Fruit fly (Drosophila melanogaster): ENCODE measurements around the gene mtgo.
A peak's percentile ranks its signal among the peaks of the same experiment; 100 is the strongest.

The mtgo gene

DNA sequence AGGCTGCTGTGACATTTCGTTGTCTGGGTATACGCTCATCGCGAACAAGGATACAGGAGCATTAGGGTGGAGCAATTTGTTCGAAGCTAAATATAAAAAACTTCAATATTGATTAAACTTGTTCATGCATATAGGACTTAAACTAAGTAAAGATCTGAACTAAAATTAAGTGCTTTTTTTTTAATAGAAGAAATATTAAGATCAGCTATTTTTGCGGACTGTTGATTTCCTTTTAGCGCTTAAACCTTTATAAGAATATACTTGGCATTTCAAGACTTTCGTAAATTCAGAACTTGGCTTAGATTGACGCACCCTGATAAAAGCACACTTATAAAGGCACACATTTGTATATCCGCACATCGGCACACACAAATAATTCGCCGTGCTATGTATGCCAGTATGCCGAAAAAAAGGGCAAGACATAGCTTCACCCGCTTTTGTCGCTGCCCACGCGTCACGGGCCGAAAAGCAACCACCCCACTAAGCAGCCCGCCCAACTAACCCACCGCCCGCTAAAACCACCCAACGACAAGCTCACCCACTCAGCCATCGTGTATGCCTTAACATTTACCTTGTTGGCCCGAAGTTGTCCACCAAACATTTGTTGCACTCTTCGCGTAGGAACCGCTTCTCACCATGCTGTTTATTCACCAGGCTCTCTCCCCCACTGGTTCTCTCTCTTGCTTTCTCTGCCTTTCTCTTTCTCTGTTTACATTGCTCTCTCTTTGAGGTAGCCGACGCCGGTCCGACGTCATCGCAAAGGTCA, 3.0 kb downstream of the mtgo start (continued):
- TF ChIP-seq fkh (GFP tag; optimal IDR thresholded peaks at IDR 0.05): peak; percentile 41
- no peak for TF ChIP-seq Smox (GFP tag; optimal IDR thresholded peaks at IDR 0.05)
- TF ChIP-seq svp (GFP tag): peak; percentile 35
- no peak for TF ChIP-seq CG8319 (GFP tag; optimal IDR thresholded peaks at IDR 0.05)
- no peak for TF ChIP-seq net (GFP tag; optimal IDR thresholded peaks at IDR 0.05)
- TF ChIP-seq Eip75B (GFP tag; optimal IDR thresholded peaks at IDR 0.05): peak; percentile 9
- TF ChIP-seq CG32006 (GFP tag; optimal IDR thresholded peaks at IDR 0.05): peak; percentile 74
- TF ChIP-seq CG3032 (tag; optimal IDR thresholded peaks at IDR 0.05): peak; percentile 18
- TF ChIP-seq dac (GFP tag; optimal IDR thresholded peaks at IDR 0.05): no peak
- peak; percentile 24 for TF ChIP-seq CG31627 (GFP tag; optimal IDR thresholded peaks at IDR 0.05)

DNA sequence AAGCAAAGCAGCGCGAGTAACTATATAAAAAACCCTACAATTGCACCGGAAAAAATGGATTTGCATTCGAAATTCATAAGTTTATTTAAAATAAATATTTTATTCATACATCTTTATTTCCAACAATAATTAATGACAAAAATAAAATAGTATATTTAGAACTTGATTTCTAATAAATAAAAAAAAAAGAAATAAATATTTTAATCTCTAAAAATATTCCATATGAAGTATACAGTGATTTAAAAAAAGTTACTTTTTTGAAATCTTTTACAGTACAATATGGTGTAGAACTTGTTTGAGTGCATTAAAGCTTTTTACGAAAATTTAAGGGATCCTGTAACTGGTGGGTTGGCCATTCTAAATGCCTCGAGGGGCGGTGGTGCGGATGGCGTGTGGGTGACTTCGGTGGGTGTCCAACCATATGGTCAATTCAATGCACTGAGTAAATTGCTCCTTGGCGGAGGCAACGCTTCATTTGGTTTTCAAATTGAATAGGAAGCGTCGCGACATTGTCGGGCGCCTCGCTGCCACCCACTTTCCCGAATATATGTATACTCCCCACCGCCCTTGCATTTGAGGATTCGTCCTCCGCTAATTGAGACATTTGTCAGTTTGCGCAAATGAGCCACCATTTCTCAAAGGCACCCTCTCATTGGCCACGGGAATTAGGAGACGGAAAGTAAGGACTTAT, 3.7 kb downstream of the mtgo start:
- no peak for TF ChIP-seq CG6163 (GFP tag; IDR thresholded peaks at IDR 0.05)
- no peak for TF ChIP-seq Eip75B (GFP tag; optimal IDR thresholded peaks at IDR 0.05)
- no peak for TF ChIP-seq CG8319 (GFP tag; optimal IDR thresholded peaks at IDR 0.05)
- peak; percentile 16 for TF ChIP-seq CG4318 (GFP tag; optimal IDR thresholded peaks at IDR 0.05)
- no peak for TF ChIP-seq Eip78C (GFP tag)
- TF ChIP-seq salr (GFP tag; optimal IDR thresholded peaks at IDR 0.05): no peak
- no peak for TF ChIP-seq CG1621 (tag; optimal IDR thresholded peaks at IDR 0.05)
- no peak for TF ChIP-seq CG7368 (GFP tag; optimal IDR thresholded peaks at IDR 0.05)
- peak; percentile 10 for TF ChIP-seq CG34406 (GFP tag; optimal IDR thresholded peaks at IDR 0.05)
- no peak for TF ChIP-seq spab (GFP tag; optimal IDR thresholded peaks at IDR 0.05)
- TF ChIP-seq fd85E (GFP tag; optimal IDR thresholded peaks at IDR 0.05): no peak
- TF ChIP-seq CG10669 (GFP tag; optimal IDR thresholded peaks at IDR 0.05): no peak
- no peak for TF ChIP-seq Lpt (GFP tag; optimal IDR thresholded peaks at IDR 0.05)
- no peak for TF ChIP-seq Blimp-1 (GFP tag; optimal IDR thresholded peaks at IDR 0.05)
- TF ChIP-seq CG32006 (GFP tag; optimal IDR thresholded peaks at IDR 0.05): no peak
- no peak for TF ChIP-seq ss (GFP tag; optimal IDR thresholded peaks at IDR 0.05)
- TF ChIP-seq fkh (GFP tag; optimal IDR thresholded peaks at IDR 0.05): no peak
- no peak for TF ChIP-seq dac (GFP tag; optimal IDR thresholded peaks at IDR 0.05)
- no peak for TF ChIP-seq net (GFP tag; optimal IDR thresholded peaks at IDR 0.05)
- no peak for TF ChIP-seq eg (GFP tag; IDR thresholded peaks at IDR 0.05)
- no peak for TF ChIP-seq lz (GFP tag; optimal IDR thresholded peaks at IDR 0.05)
- TF ChIP-seq CG8632 (GFP tag; optimal IDR thresholded peaks at IDR 0.05): no peak
- no peak for TF ChIP-seq fd59A (GFP tag; optimal IDR thresholded peaks at IDR 0.05)
- TF ChIP-seq CG11762 (GFP tag; optimal IDR thresholded peaks at IDR 0.05; ENCODE audit: insufficient read depth): no peak
- TF ChIP-seq CG31627 (GFP tag; optimal IDR thresholded peaks at IDR 0.05): no peak
- no peak for TF ChIP-seq Sox14 (GFP tag; optimal IDR thresholded peaks at IDR 0.05)
- TF ChIP-seq CG6276 (GFP tag; optimal IDR thresholded peaks at IDR 0.05): no peak
- TF ChIP-seq svp (GFP tag): no peak
- TF ChIP-seq CG15336 (GFP tag; IDR thresholded peaks at IDR 0.05): peak; percentile 62
- TF ChIP-seq CG3919 (GFP tag; optimal IDR thresholded peaks at IDR 0.05): peak; percentile 28
- TF ChIP-seq CG6854 (GFP tag; optimal IDR thresholded peaks at IDR 0.05): no peak
- no peak for TF ChIP-seq esn (GFP tag; optimal IDR thresholded peaks at IDR 0.05)
- TF ChIP-seq topi (GFP tag; optimal IDR thresholded peaks at IDR 0.05): no peak
- no peak for TF ChIP-seq Hr39 (GFP tag; optimal IDR thresholded peaks at IDR 0.05)
- no peak for TF ChIP-seq Sox15 (GFP tag; optimal IDR thresholded peaks at IDR 0.05)
- TF ChIP-seq achi (GFP tag; optimal IDR thresholded peaks at IDR 0.05): peak; percentile 2
- peak; percentile 12 for TF ChIP-seq OdsH (GFP tag; optimal IDR thresholded peaks at IDR 0.05)
- TF ChIP-seq Smox (GFP tag; optimal IDR thresholded peaks at IDR 0.05): no peak
- TF ChIP-seq CG8119 (GFP tag; IDR thresholded peaks at IDR 0.05): peak; percentile 55; the same call in 2 of the 3 replicates
- no peak for TF ChIP-seq CG16779 (tag; optimal IDR thresholded peaks at IDR 0.05)
- no peak for TF ChIP-seq CG11294 (GFP tag; IDR thresholded peaks at IDR 0.05)
- TF ChIP-seq acj6 (GFP tag; optimal IDR thresholded peaks at IDR 0.05): no peak
- TF ChIP-seq Hr38 (GFP tag; optimal IDR thresholded peaks at IDR 0.05): no peak
- no peak for TF ChIP-seq Ets21C (GFP tag; optimal IDR thresholded peaks at IDR 0.05)
- TF ChIP-seq CG9139 (GFP tag; optimal IDR thresholded peaks at IDR 0.05): no peak
- TF ChIP-seq CG10631 (GFP tag; optimal IDR thresholded peaks at IDR 0.05): peak; percentile 49

Data from whole organism, prepupa.